Fruit fly (Drosophila melanogaster): Measurements from ENCODE around the gene Axn.

dm6 chr3R:29983886-29984285 is 38.8 kb upstream of the Axn start:
- no peak for TF ChIP-seq Optix (GFP tag; IDR thresholded peaks at IDR 0.05)
- TF ChIP-seq CG1529 (GFP tag; optimal IDR thresholded peaks at IDR 0.05): no peak
- no peak for TF ChIP-seq kay (GFP tag; optimal IDR thresholded peaks at IDR 0.05)
- TF ChIP-seq shn (GFP tag; optimal IDR thresholded peaks at IDR 0.05): no peak
- TF ChIP-seq CG16813 (GFP tag; IDR thresholded peaks at IDR 0.05; ENCODE audit: partially characterized antibody): no peak
- no peak for TF ChIP-seq sob (GFP tag; IDR thresholded peaks at IDR 0.05)
- no peak for TF ChIP-seq CG18764 (GFP tag; optimal IDR thresholded peaks at IDR 0.05)
- no peak for TF ChIP-seq tin (GFP tag; optimal IDR thresholded peaks at IDR 0.05)
- TF ChIP-seq CG1603 (tag; optimal IDR thresholded peaks at IDR 0.05): no peak
- no peak for TF ChIP-seq pnt (GFP tag; optimal IDR thresholded peaks at IDR 0.05)
- TF ChIP-seq salm (tag; optimal IDR thresholded peaks at IDR 0.05): no peak
- peak; percentile 7 for TF ChIP-seq oc (tag; optimal IDR thresholded peaks at IDR 0.05)

Data from whole organism, embryonic.